Worm (Caenorhabditis elegans) whole organism, mixed stage, embryonic: ENCODE results near the gene C08B6.11.

ENCODE experiments used
- M03D4.4 ChIP-seq: sonication (generic microtip); optimal IDR thresholded peaks from 2 replicates; lab custom pipeline; 2017; ENCODE audit warnings: mild to moderate bottlenecking, missing genetic modification characterization, missing compliant biosample characterization
- blmp-1 ChIP-seq: fragments of 150-350 bp; optimal IDR thresholded peaks from 2 replicates; lab custom pipeline; 2014; ENCODE audit warnings: missing biosample characterization, missing genetic modification characterization
- ceh-39 ChIP-seq: fragments of 150-350 bp; optimal IDR thresholded peaks from 2 replicates; lab custom pipeline; 2014; ENCODE audit warnings: missing biosample characterization, missing genetic modification characterization
- ceh-43 ChIP-seq: fragments of 200-800 bp; sonication (Bioruptor generic); optimal IDR thresholded peaks from 2 replicates; lab custom pipeline; 2018; ENCODE audit warnings: mild to moderate bottlenecking, missing genetic modification characterization, moderate library complexity, missing compliant biosample characterization
- ceh-83 ChIP-seq: fragments of 200-800 bp; sonication (Bioruptor generic); optimal IDR thresholded peaks from 2 replicates; lab custom pipeline; 2018; ENCODE audit warnings: mild to moderate bottlenecking, missing genetic modification characterization, missing compliant biosample characterization
- ces-1 ChIP-seq: fragments of 150-350 bp; optimal IDR thresholded peaks from 2 replicates; lab custom pipeline; 2014; ENCODE audit warnings: missing biosample characterization, missing genetic modification reagents, missing genetic modification characterization
- cnd-1 ChIP-seq: fragments of 200-800 bp; sonication (Bioruptor generic); optimal IDR thresholded peaks from 2 replicates; lab custom pipeline; 2018; ENCODE audit warnings: mild to moderate bottlenecking, missing genetic modification characterization, missing compliant biosample characterization
- drap-1 ChIP-seq: fragments of 200-800 bp; sonication (Bioruptor generic); optimal IDR thresholded peaks from 3 replicates; lab custom pipeline; 2018; ENCODE audit warnings: mild to moderate bottlenecking, missing genetic modification characterization, missing compliant biosample characterization
- flh-1 ChIP-seq: fragments of 200-800 bp; sonication (Bioruptor generic); optimal IDR thresholded peaks from 2 replicates; lab custom pipeline; 2018; ENCODE audit warnings: mild to moderate bottlenecking, missing genetic modification characterization, moderate library complexity, missing compliant biosample characterization
- hlh-1 ChIP-seq: fragments of 150-350 bp; optimal IDR thresholded peaks from 2 replicates; lab custom pipeline; 2014; ENCODE audit warnings: missing biosample characterization, missing genetic modification reagents, missing genetic modification characterization
- lin-13 ChIP-seq: fragments of 150-350 bp; optimal IDR thresholded peaks from 2 replicates; lab custom pipeline; 2014; ENCODE audit warnings: missing biosample characterization, missing genetic modification characterization
- lin-32 ChIP-seq: fragments of 200-800 bp; sonication (Bioruptor generic); optimal IDR thresholded peaks from 2 replicates; lab custom pipeline; 2018; ENCODE audit warnings: mild to moderate bottlenecking, missing genetic modification characterization, missing compliant biosample characterization
- lsy-2 ChIP-seq: fragments of 150-350 bp; optimal IDR thresholded peaks from 2 replicates; lab custom pipeline; 2014; ENCODE audit warnings: missing biosample characterization, missing genetic modification characterization
- mab-5 ChIP-seq: fragments of 150-350 bp; optimal IDR thresholded peaks from 2 replicates; lab custom pipeline; 2014; ENCODE audit warnings: missing biosample characterization, missing genetic modification characterization
- mep-1 ChIP-seq: fragments of 150-350 bp; optimal IDR thresholded peaks from 2 replicates; lab custom pipeline; 2017; ENCODE audit warnings: missing biosample characterization, missing genetic modification reagents, missing genetic modification characterization, inconsistent platforms
- mls-2 ChIP-seq: sonication (generic microtip); optimal IDR thresholded peaks from 2 replicates; lab custom pipeline; 2016; ENCODE audit warnings: mild to moderate bottlenecking, missing genetic modification characterization, moderate library complexity, missing compliant biosample characterization
- nhr-12 ChIP-seq: fragments of 150-350 bp; optimal IDR thresholded peaks from 2 replicates; lab custom pipeline; 2014; ENCODE audit warnings: missing biosample characterization, missing genetic modification characterization
- nhr-2 ChIP-seq: fragments of 150-350 bp; optimal IDR thresholded peaks from 2 replicates; lab custom pipeline; 2014; ENCODE audit warnings: missing biosample characterization, missing genetic modification characterization
- nhr-237 ChIP-seq: fragments of 150-350 bp; optimal IDR thresholded peaks from 2 replicates; lab custom pipeline; 2014; ENCODE audit warnings: missing biosample characterization, missing genetic modification characterization
- nhr-28 ChIP-seq: fragments of 150-350 bp; optimal IDR thresholded peaks from 2 replicates; lab custom pipeline; 2014; ENCODE audit warnings: missing biosample characterization, missing genetic modification characterization
- nhr-76 ChIP-seq: sonication (generic microtip); optimal IDR thresholded peaks from 2 replicates; lab custom pipeline; 2017; ENCODE audit warnings: missing biosample characterization, missing genetic modification characterization
- pha-4 ChIP-seq: fragments of 150-350 bp; optimal IDR thresholded peaks from 2 replicates; lab custom pipeline; 2018; ENCODE audit warnings: missing biosample characterization, missing genetic modification reagents, missing genetic modification characterization
- sem-2 ChIP-seq: fragments of 200-800 bp; sonication (Bioruptor generic); optimal IDR thresholded peaks from 2 replicates; lab custom pipeline; 2018; ENCODE audit warnings: mild to moderate bottlenecking, missing genetic modification characterization, missing compliant biosample characterization
- snpc-4 ChIP-seq: fragments of 150-350 bp; optimal IDR thresholded peaks from 2 replicates; lab custom pipeline; 2014; ENCODE audit warnings: missing biosample characterization, missing genetic modification characterization
- sptf-1 ChIP-seq: sonication (generic microtip); optimal IDR thresholded peaks from 2 replicates; lab custom pipeline; 2017; ENCODE audit warnings: mild to moderate bottlenecking, missing genetic modification characterization, moderate library complexity, missing compliant biosample characterization
- tbx-8 ChIP-seq: fragments of 200-800 bp; sonication (Bioruptor generic); optimal IDR thresholded peaks from 2 replicates; lab custom pipeline; 2018; ENCODE audit warnings: mild to moderate bottlenecking, missing genetic modification characterization, moderate library complexity, missing compliant biosample characterization
- unc-120 ChIP-seq: sonication (generic microtip); optimal IDR thresholded peaks from 2 replicates; lab custom pipeline; 2017; ENCODE audit warnings: missing genetic modification characterization, missing compliant biosample characterization; ENCODE audit not compliant: poor library complexity, severe bottlenecking
- unc-39 ChIP-seq: fragments of 150-350 bp; optimal IDR thresholded peaks from 2 replicates; lab custom pipeline; 2014; ENCODE audit warnings: missing biosample characterization, missing genetic modification characterization
- unc-62 ChIP-seq: fragments of 150-350 bp; optimal IDR thresholded peaks from 2 replicates; lab custom pipeline; 2014; ENCODE audit warnings: missing biosample characterization, missing genetic modification reagents, missing genetic modification characterization
- zip-8 ChIP-seq: fragments of 150-350 bp; optimal IDR thresholded peaks from 2 replicates; lab custom pipeline; 2014; ENCODE audit warnings: missing biosample characterization, missing genetic modification characterization
- ztf-11 ChIP-seq: fragments of 150-350 bp; optimal IDR thresholded peaks from 2 replicates; lab custom pipeline; 2014; ENCODE audit warnings: missing biosample characterization, missing genetic modification characterization

The C08B6.11 gene

ce11 chrV:10148352-10148751 is 40.9 kb downstream of the C08B6.11 start, which contains the start of gene srsx-26:
Gene srsx-26, plus strand, starts transcription at chrV:10148652.
- no peak for TF ChIP-seq ceh-83 (GFP tag; lab: Kevin White, UChicago)

- TF ChIP-seq zip-8 (tag; lab: Kevin White, UChicago) (no peak), unc-62 (no peak), snpc-4 (tag; lab: Kevin White, UChicago) (no peak), ztf-11 (tag; lab: Kevin White, UChicago) (no peak), sem-2 (GFP tag; lab: Kevin White, UChicago) (no peak), blmp-1 (tag; lab: Kevin White, UChicago) (no peak), drap-1 (GFP tag; lab: Kevin White, UChicago) (no peak), nhr-237 (tag; lab: Kevin White, UChicago) (no peak)
Measured at ce11 chrV:10149728-10150127, 42.3 kb downstream of the C08B6.11 start, which contains the start of gene srsx-27. Gene srsx-27, plus strand, starts transcription at chrV:10150028.

- TF ChIP-seq blmp-1 (tag; lab: Kevin White, UChicago) = no peak
- TF ChIP-seq hlh-1 (tag; lab: Kevin White, UChicago) = no peak
- TF ChIP-seq M03D4.4 (tag; lab: Kevin White, UChicago) = no peak
- TF ChIP-seq cnd-1 = no peak
- no peak for TF ChIP-seq ztf-11 (tag; lab: Kevin White, UChicago)
- no peak for TF ChIP-seq ceh-43
- no peak for TF ChIP-seq flh-1 (GFP tag; lab: Kevin White, UChicago)
- no peak for TF ChIP-seq sem-2 (GFP tag; lab: Kevin White, UChicago)
- no peak for TF ChIP-seq mls-2 (tag; lab: Kevin White, UChicago)
- no peak for TF ChIP-seq ces-1 (GFP tag; lab: Kevin White, UChicago)
- no peak for TF ChIP-seq pha-4 (tag; lab: Kevin White, UChicago)
- TF ChIP-seq tbx-8 (GFP tag; lab: Kevin White, UChicago) = no peak
- no peak for TF ChIP-seq nhr-12 (tag; lab: Kevin White, UChicago)
- no peak for TF ChIP-seq mab-5
- no peak for TF ChIP-seq lin-13
- TF ChIP-seq snpc-4 (tag; lab: Kevin White, UChicago) = no peak
- no peak for TF ChIP-seq unc-39 (tag; lab: Kevin White, UChicago)
- no peak for TF ChIP-seq lsy-2
- no peak for TF ChIP-seq nhr-2
Measured at ce11 chrV:10152278-10152677, 44.9 kb downstream of the C08B6.11 start, which contains the start of gene srsx-28. Gene srsx-28, plus strand, starts transcription at chrV:10152578.

ce11 chrV:10153076-10153475 is 45.7 kb downstream of the C08B6.11 start:
- no peak for TF ChIP-seq snpc-4 (tag; lab: Kevin White, UChicago)
- no peak for TF ChIP-seq ceh-39 (tag; lab: Kevin White, UChicago)
- TF ChIP-seq ztf-11 (tag; lab: Kevin White, UChicago) = no peak
- TF ChIP-seq M03D4.4 (tag; lab: Kevin White, UChicago) = no peak
- TF ChIP-seq flh-1 (GFP tag; lab: Kevin White, UChicago) = no peak
- no peak for TF ChIP-seq zip-8 (tag; lab: Kevin White, UChicago)
- TF ChIP-seq unc-39 (tag; lab: Kevin White, UChicago) = no peak
- no peak for TF ChIP-seq hlh-1 (tag; lab: Kevin White, UChicago)
- no peak for TF ChIP-seq nhr-28 (tag; lab: Kevin White, UChicago)
- TF ChIP-seq ceh-43 = no peak
- TF ChIP-seq ceh-83 (GFP tag; lab: Kevin White, UChicago) = no peak
- TF ChIP-seq lin-32 (GFP tag; lab: Kevin White, UChicago) = no peak
- TF ChIP-seq unc-62 = no peak
- no peak for TF ChIP-seq lin-13
- no peak for TF ChIP-seq sem-2 (GFP tag; lab: Kevin White, UChicago)
- no peak for TF ChIP-seq nhr-12 (tag; lab: Kevin White, UChicago)

- TF ChIP-seq lin-32 (GFP tag; lab: Kevin White, UChicago) (no peak), mls-2 (tag; lab: Kevin White, UChicago) (no peak), sptf-1 (tag; lab: Kevin White, UChicago) (no peak), unc-120 (tag; lab: Kevin White, UChicago) (no peak), flh-1 (GFP tag; lab: Kevin White, UChicago) (no peak), mep-1 (no peak), lin-13 (no peak), nhr-237 (tag; lab: Kevin White, UChicago) (no peak), lsy-2 (no peak), zip-8 (tag; lab: Kevin White, UChicago) (no peak), nhr-76 (tag; lab: Kevin White, UChicago) (no peak), hlh-1 (tag; lab: Kevin White, UChicago) (no peak), ceh-83 (GFP tag; lab: Kevin White, UChicago) (no peak), unc-62 (no peak), ceh-43 (no peak)
- TF ChIP-seq, all 35 proteins: peak for 0
Measured at ce11 chrV:10154698-10155097, 47.3 kb downstream of the C08B6.11 start, which contains the start of gene srsx-29. Gene srsx-29, plus strand, starts transcription at chrV:10154998.
